Fruit fly (Drosophila melanogaster) whole organism, embryonic: ENCODE results near the gene CG11811.

Source experiments
- CG1024 ChIP-seq: fragments of 200-800 bp; sonication (Bioruptor generic); IDR thresholded peaks from 2 replicates; pipeline ENCODE4 v1.3.6; 2022; ENCODE audit warnings: missing biosample characterization, missing genetic modification characterization
- CG10366 ChIP-seq: fragments of 200-800 bp; sonication (Bioruptor generic); IDR thresholded peaks from 2 replicates; pipeline ENCODE4 v1.3.6; 2022; ENCODE audit warnings: missing biosample characterization, missing genetic modification characterization
- CG11723 ChIP-seq: fragments of 200-800 bp; sonication (Bioruptor generic); optimal IDR thresholded peaks from 2 replicates; lab custom pipeline; 2017; ENCODE audit warnings: missing biosample characterization, mild to moderate bottlenecking, missing genetic modification characterization
- CG12155 ChIP-seq: fragments of 200-800 bp; sonication (Bioruptor generic); optimal IDR thresholded peaks from 3 replicates; lab custom pipeline; 2016; ENCODE audit warnings: missing biosample characterization, missing genetic modification characterization
- CG12219 ChIP-seq: fragments of 200-800 bp; sonication (Bioruptor generic); optimal IDR thresholded peaks from 3 replicates; lab custom pipeline; 2018; ENCODE audit warnings: missing biosample characterization, mild to moderate bottlenecking, missing genetic modification characterization
- CG13775 ChIP-seq: fragments of 200-800 bp; sonication (Bioruptor generic); optimal IDR thresholded peaks from 3 replicates; lab custom pipeline; 2017; ENCODE audit warnings: missing biosample characterization, mild to moderate bottlenecking, missing genetic modification characterization
- CG15073 ChIP-seq: fragments of 200-800 bp; sonication (Bioruptor generic); optimal IDR thresholded peaks from 2 replicates; lab custom pipeline; 2016; ENCODE audit warnings: missing biosample characterization, missing genetic modification characterization
- CG16863 ChIP-seq: fragments of 200-800 bp; sonication (Bioruptor generic); optimal IDR thresholded peaks from 3 replicates; lab custom pipeline; 2016; ENCODE audit warnings: missing biosample characterization, missing genetic modification characterization
- CG1832 ChIP-seq: fragments of 200-800 bp; sonication (Bioruptor generic); optimal IDR thresholded peaks from 2 replicates; lab custom pipeline; 2017; ENCODE audit warnings: missing biosample characterization, mild to moderate bottlenecking, missing genetic modification characterization, inconsistent platforms
- CG18764 ChIP-seq: fragments of 200-800 bp; sonication (Bioruptor generic); optimal IDR thresholded peaks from 3 replicates; lab custom pipeline; 2016; ENCODE audit warnings: missing biosample characterization, missing genetic modification characterization
- CG3065 ChIP-seq: fragments of 200-800 bp; sonication (Bioruptor generic); optimal IDR thresholded peaks from 2 replicates; lab custom pipeline; 2016; ENCODE audit warnings: missing biosample characterization, missing genetic modification characterization
- CG3163 ChIP-seq: fragments of 200-800 bp; sonication (Bioruptor generic); optimal IDR thresholded peaks from 3 replicates; lab custom pipeline; 2016; ENCODE audit warnings: missing biosample characterization, missing genetic modification characterization
- CG32772 ChIP-seq: fragments of 200-800 bp; sonication (Bioruptor generic); IDR thresholded peaks from 2 replicates; pipeline ENCODE4 v1.3.6; 2022; ENCODE audit warnings: missing biosample characterization, missing genetic modification characterization
- CG33213 ChIP-seq: fragments of 200-800 bp; sonication (Bioruptor generic); optimal IDR thresholded peaks from 3 replicates; lab custom pipeline; 2016; ENCODE audit warnings: missing biosample characterization, missing genetic modification characterization
- CG34224 ChIP-seq: fragments of 200-800 bp; sonication (Bioruptor generic); IDR thresholded peaks from 3 replicates; pipeline ENCODE4 v1.3.6; 2022; ENCODE audit warnings: missing biosample characterization, missing genetic modification characterization; ENCODE audit not compliant: partially characterized antibody
- CG3847 ChIP-seq: fragments of 200-800 bp; sonication (Bioruptor generic); IDR thresholded peaks from 2 replicates; pipeline ENCODE4 v1.3.6; 2022; ENCODE audit warnings: missing biosample characterization, missing genetic modification characterization
- CG5245 ChIP-seq: fragments of 200-800 bp; sonication (Bioruptor generic); optimal IDR thresholded peaks from 3 replicates; lab custom pipeline; 2016; ENCODE audit warnings: missing biosample characterization, missing genetic modification characterization
- CG6254 ChIP-seq: fragments of 200-800 bp; sonication (Bioruptor generic); optimal IDR thresholded peaks from 3 replicates; lab custom pipeline; 2017; ENCODE audit warnings: mild to moderate bottlenecking, missing biosample characterization, missing genetic modification reagents, missing genetic modification characterization
- CG6689 ChIP-seq: fragments of 200-800 bp; sonication (Bioruptor generic); IDR thresholded peaks from 2 replicates; pipeline ENCODE4 v1.3.6; 2022; ENCODE audit warnings: missing biosample characterization, missing genetic modification characterization
- CG6765 ChIP-seq: fragments of 200-800 bp; sonication (Bioruptor generic); optimal IDR thresholded peaks from 3 replicates; lab custom pipeline; 2017; ENCODE audit warnings: missing biosample characterization, mild to moderate bottlenecking, missing genetic modification characterization
- CG9727 ChIP-seq: fragments of 200-800 bp; sonication (Bioruptor generic); optimal IDR thresholded peaks from 3 replicates; lab custom pipeline; 2017; ENCODE audit warnings: missing biosample characterization, mild to moderate bottlenecking, missing genetic modification characterization
- CG9797 ChIP-seq: fragments of 200-800 bp; sonication (Bioruptor generic); optimal IDR thresholded peaks from 3 replicates; lab custom pipeline; 2018; ENCODE audit warnings: missing biosample characterization, mild to moderate bottlenecking, missing genetic modification characterization
- D ChIP-seq, 2 experiments: fragments of 200-800 bp in 1 of 2; fragments of >200 bp in 1 of 2; sonication (Bioruptor generic) in 1 of 2; optimal IDR thresholded peaks; 2 replicates in 1 of 2; 3 replicates in 1 of 2; lab custom pipeline; 2017; ENCODE audit warnings: mild to moderate bottlenecking in 1 of 2, missing biosample characterization in 1 of 2, missing genetic modification characterization in 1 of 2, missing genetic modification reagents in 1 of 2
- D19B ChIP-seq: fragments of 200-800 bp; sonication (Bioruptor generic); optimal IDR thresholded peaks from 2 replicates; lab custom pipeline; 2017; ENCODE audit warnings: missing biosample characterization, mild to moderate bottlenecking, missing genetic modification characterization
- Dad ChIP-seq: fragments of 200-800 bp; sonication (Bioruptor generic); optimal IDR thresholded peaks from 3 replicates; lab custom pipeline; 2016; ENCODE audit warnings: missing biosample characterization, missing genetic modification characterization
- Drgx ChIP-seq: fragments of 200-800 bp; sonication (Bioruptor generic); IDR thresholded peaks from 2 replicates; pipeline ENCODE4 v1.3.6; 2022; ENCODE audit warnings: missing biosample characterization, missing genetic modification characterization
- E2f2 ChIP-seq: fragments of 200-800 bp; sonication (Bioruptor generic); IDR thresholded peaks from 2 replicates; pipeline ENCODE4 v1.3.6; 2022; ENCODE audit warnings: missing biosample characterization, missing genetic modification characterization
- Ets65A ChIP-seq: fragments of 200-800 bp; sonication (Bioruptor generic); peaks from one replicate; lab custom pipeline; 2016; ENCODE audit warnings: missing biosample characterization, missing genetic modification characterization
- Fer1 ChIP-seq: fragments of 200-800 bp; sonication (Bioruptor generic); optimal IDR thresholded peaks from 2 replicates; lab custom pipeline; 2017; ENCODE audit warnings: missing biosample characterization, mild to moderate bottlenecking, missing genetic modification characterization
- Hsf ChIP-seq: fragments of 200-800 bp; sonication (Bioruptor generic); optimal IDR thresholded peaks from 3 replicates; lab custom pipeline; 2016; ENCODE audit warnings: missing biosample characterization, missing genetic modification characterization
- Optix ChIP-seq: fragments of 200-800 bp; sonication (Bioruptor generic); IDR thresholded peaks from 3 replicates; pipeline ENCODE4 v1.3.6; 2022; ENCODE audit warnings: missing biosample characterization, missing genetic modification characterization
- PHDP ChIP-seq: fragments of 200-800 bp; sonication (Bioruptor generic); optimal IDR thresholded peaks from 3 replicates; lab custom pipeline; 2018; ENCODE audit warnings: missing biosample characterization, mild to moderate bottlenecking, missing genetic modification characterization, moderate library complexity
- Ptx1 ChIP-seq: fragments of 200-800 bp; sonication (Bioruptor generic); IDR thresholded peaks from 2 replicates; pipeline ENCODE4 v1.3.6; 2022; ENCODE audit warnings: missing biosample characterization, missing genetic modification characterization
- Spps ChIP-seq: fragments of 200-800 bp; sonication (Bioruptor generic); optimal IDR thresholded peaks from 2 replicates; lab custom pipeline; 2018; ENCODE audit warnings: missing biosample characterization, mild to moderate bottlenecking, missing genetic modification characterization
- Stat92E ChIP-seq, 3 experiments: fragments of >200 bp in 2 of 3; fragments of 200-800 bp in 1 of 3; sonication (Bioruptor generic) in 1 of 3; optimal IDR thresholded peaks; 2 replicates each; lab custom pipeline; 2017 to 2019; ENCODE audit warnings: missing biosample characterization in 3 of 3, missing genetic modification characterization in 3 of 3, mild to moderate bottlenecking in 1 of 3, moderate library complexity in 1 of 3
- ase ChIP-seq: fragments of 200-800 bp; sonication (Bioruptor generic); IDR thresholded peaks from 3 replicates; pipeline ENCODE4 v1.3.6; 2022; ENCODE audit warnings: missing biosample characterization, missing genetic modification characterization
- bbx ChIP-seq: fragments of 200-800 bp; sonication (Bioruptor generic); IDR thresholded peaks from 2 replicates; pipeline ENCODE4 v1.3.6; 2022; ENCODE audit warnings: missing biosample characterization, missing genetic modification characterization; ENCODE audit not compliant: partially characterized antibody
- bigmax ChIP-seq: fragments of 200-800 bp; sonication (Bioruptor generic); optimal IDR thresholded peaks from 2 replicates; lab custom pipeline; 2018; ENCODE audit warnings: missing biosample characterization, mild to moderate bottlenecking, missing genetic modification characterization
- chif ChIP-seq, 2 experiments: fragments of 200-800 bp; sonication (Bioruptor generic); optimal IDR thresholded peaks; 3 replicates each; lab custom pipeline; 2016; ENCODE audit warnings: missing biosample characterization in 2 of 2, missing genetic modification characterization in 2 of 2
- chn ChIP-seq: fragments of 200-800 bp; sonication (Bioruptor generic); optimal IDR thresholded peaks from 2 replicates; lab custom pipeline; 2016; ENCODE audit warnings: missing biosample characterization, missing genetic modification characterization
- eyg ChIP-seq: fragments of 200-800 bp; sonication (Bioruptor generic); optimal IDR thresholded peaks from 3 replicates; lab custom pipeline; 2016; ENCODE audit warnings: missing biosample characterization, missing genetic modification characterization
- hbn ChIP-seq: fragments of 200-800 bp; sonication (Bioruptor generic); IDR thresholded peaks from 2 replicates; pipeline ENCODE4 v1.3.6; 2022; ENCODE audit warnings: missing biosample characterization, missing genetic modification characterization; ENCODE audit not compliant: partially characterized antibody
- ind ChIP-seq: fragments of 200-800 bp; sonication (Bioruptor generic); optimal IDR thresholded peaks from 3 replicates; lab custom pipeline; 2016; ENCODE audit warnings: missing biosample characterization, missing genetic modification characterization
- nmo ChIP-seq: fragments of 200-800 bp; sonication (Bioruptor generic); optimal IDR thresholded peaks from 2 replicates; lab custom pipeline; 2018; ENCODE audit warnings: missing biosample characterization, mild to moderate bottlenecking, missing genetic modification characterization, moderate library complexity
- otp ChIP-seq: fragments of 200-800 bp; sonication (Bioruptor generic); IDR thresholded peaks from 3 replicates; pipeline ENCODE4, ENCODE4 v1.3.6; 2022; ENCODE audit warnings: missing biosample characterization, missing genetic modification characterization
- pros ChIP-seq: fragments of 200-800 bp; sonication (Bioruptor generic); optimal IDR thresholded peaks from 3 replicates; lab custom pipeline; 2019; ENCODE audit warnings: missing biosample characterization, mild to moderate bottlenecking, missing genetic modification characterization, moderate library complexity
- pzg ChIP-seq: fragments of 200-800 bp; sonication (Bioruptor generic); optimal IDR thresholded peaks from 3 replicates; lab custom pipeline; 2018; ENCODE audit warnings: missing biosample characterization, mild to moderate bottlenecking, missing genetic modification characterization, moderate library complexity
- sens-2 ChIP-seq: fragments of 200-800 bp; sonication (Bioruptor generic); IDR thresholded peaks from 2 replicates; pipeline ENCODE4 v1.3.6; 2022; ENCODE audit warnings: missing biosample characterization, missing genetic modification characterization
- stc ChIP-seq: fragments of 200-800 bp; sonication (Bioruptor generic); IDR thresholded peaks from 2 replicates; pipeline ENCODE4 v1.3.6; 2022; ENCODE audit warnings: missing biosample characterization, missing genetic modification characterization
- tx ChIP-seq: fragments of 200-800 bp; sonication (Bioruptor generic); optimal IDR thresholded peaks from 2 replicates; lab custom pipeline; 2016; ENCODE audit warnings: missing biosample characterization, missing genetic modification characterization

The CG11811 gene

DNA sequence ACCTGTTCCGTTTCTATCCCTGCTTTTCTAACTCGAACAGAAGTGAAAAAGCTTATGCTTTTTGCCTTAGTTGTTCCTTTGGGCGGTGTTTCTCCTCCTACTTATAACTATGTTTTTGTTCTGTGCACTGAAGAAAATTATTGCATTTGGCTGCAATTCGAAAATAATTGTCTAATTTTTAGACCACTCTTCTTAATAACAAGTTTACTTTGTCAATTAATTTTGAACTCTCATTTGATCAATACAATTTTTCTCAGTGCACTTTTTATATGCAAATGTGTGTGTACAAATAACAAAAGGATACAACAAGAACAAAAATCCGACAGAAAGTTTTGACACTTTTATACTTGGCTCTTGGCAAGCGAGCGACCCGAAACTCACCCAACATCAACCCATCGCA, 44.3 kb downstream of the CG11811 start (continued):
- TF ChIP-seq CG6765 (GFP tag; lab: Kevin White, UChicago) (peak; percentile 14), nmo (GFP tag; lab: Kevin White, UChicago) (peak; percentile 3), Ptx1 (peak; percentile 66), CG15073 (no peak), CG9797 (no peak), pros (GFP tag; lab: Kevin White, UChicago) (no peak), D (optimal IDR thresholded peaks at IDR 0.05; lab: Kevin White, UChicago) (no peak), D (GFP tag; optimal IDR thresholded peaks at IDR 0.05; lab: Kevin White, UChicago) (no peak), CG3847 (GFP tag; lab: Robert Waterston, UW) (peak; percentile 70), CG3065 (GFP tag; lab: Kevin White, UChicago) (peak; percentile 11), E2f2 (peak; percentile 40; the same call in 1 of the 2 replicates), Hsf (peak; percentile 69), sens-2 (peak; percentile 51; the same call in 1 of the 2 replicates), CG34224 (no peak), CG1024 (GFP tag; lab: Robert Waterston, UW) (0 out of 2 replicates have a peak, but pooled peaks have one; percentile 6), chn (no peak), otp (GFP tag; lab: Robert Waterston, UW) (0 out of 3 replicates have a peak, but pooled peaks have one; percentile 50), CG32772 (GFP tag; lab: Robert Waterston, UW) (0 out of 2 replicates have a peak, but pooled peaks have one; percentile 25), bbx (GFP tag; lab: Robert Waterston, UW) (no peak), CG12155 (GFP tag; lab: Kevin White, UChicago) (peak; percentile 48), Stat92E (GFP tag; optimal IDR thresholded peaks at IDR 0.05; lab: Kevin White, UChicago) (no peak), CG18764 (GFP tag; lab: Kevin White, UChicago) (peak; percentile 9), CG1832 (no peak), pzg (GFP tag; lab: Kevin White, UChicago) (no peak), PHDP (tag; lab: Kevin White, UChicago) (peak; percentile 78), Fer1 (peak; percentile 48), ind (GFP tag; lab: Kevin White, UChicago) (no peak), chif (GFP tag; optimal IDR thresholded peaks at IDR 0.05; lab: Kevin White, UChicago) (peak; percentile 13 to 37), CG16863 (GFP tag; lab: Kevin White, UChicago) (peak; percentile 64), Spps (no peak), CG3163 (GFP tag; lab: Kevin White, UChicago) (peak; percentile 38), CG6254 (GFP tag; lab: Kevin White, UChicago) (no peak), bigmax (GFP tag; lab: Kevin White, UChicago) (no peak), CG11723 (GFP tag; lab: Kevin White, UChicago) (no peak), CG12219 (GFP tag; lab: Kevin White, UChicago) (peak; percentile 58), tx (peak; percentile 59), D19B (GFP tag; lab: Kevin White, UChicago) (peak; percentile 35), CG9727 (GFP tag; lab: Kevin White, UChicago) (peak; percentile 49), CG6689 (GFP tag; lab: Robert Waterston, UW) (peak; percentile 74), CG13775 (peak; percentile 22), hbn (GFP tag; lab: Robert Waterston, UW) (no peak), CG5245 (GFP tag; lab: Kevin White, UChicago) (no peak), CG33213 (GFP tag; lab: Kevin White, UChicago) (no peak), Dad (GFP tag; lab: Kevin White, UChicago) (peak; percentile 69), stc (GFP tag; lab: Robert Waterston, UW) (peak; percentile 64), Ets65A (GFP tag; lab: Kevin White, UChicago) (peak; percentile 97), Optix (GFP tag; lab: Robert Waterston, UW) (no peak), CG10366 (GFP tag; lab: Robert Waterston, UW) (peak; percentile 68), ase (GFP tag; lab: Robert Waterston, UW) (0 out of 3 replicates have a peak, but pooled peaks have one; percentile 38), eyg (GFP tag; lab: Kevin White, UChicago) (peak; percentile 8), Drgx (GFP tag; lab: Robert Waterston, UW) (peak; percentile 61; the same call in 1 of the 2 replicates)
